Worm (Caenorhabditis elegans) whole organism, L4/young adult: ENCODE data around the gene H20J04.1.

Source experiments
- dao-5 ChIP-seq: sonication (generic microtip); optimal IDR thresholded peaks from 2 replicates; lab custom pipeline; 2016; ENCODE audit warnings: missing genotype, missing genetic modification characterization, moderate library complexity, missing compliant biosample characterization
- him-1 ChIP-seq: sonication (generic microtip); optimal IDR thresholded peaks from 2 replicates; lab custom pipeline; 2016; ENCODE audit warnings: missing genotype, missing genetic modification reagents, missing genetic modification characterization, missing compliant biosample characterization

ce11 chrII:4337731-4338130, 17.7 kb upstream of the H20J04.1 start:
- no peak for TF ChIP-seq him-1
- TF ChIP-seq dao-5 (tag; lab: Kevin White, UChicago): no peak
